Worm (Caenorhabditis elegans) whole organism, mixed stage, embryonic: ENCODE measurements around the gene K04H4.5.

Experiments
- M03D4.4 ChIP-seq: sonication (generic microtip); optimal IDR thresholded peaks from 2 replicates; lab custom pipeline; 2017; ENCODE audit warnings: mild to moderate bottlenecking, missing genetic modification characterization, missing compliant biosample characterization
- blmp-1 ChIP-seq: fragments of 150-350 bp; optimal IDR thresholded peaks from 2 replicates; lab custom pipeline; 2014; ENCODE audit warnings: missing biosample characterization, missing genetic modification characterization
- ceh-39 ChIP-seq: fragments of 150-350 bp; optimal IDR thresholded peaks from 2 replicates; lab custom pipeline; 2014; ENCODE audit warnings: missing biosample characterization, missing genetic modification characterization
- ceh-43 ChIP-seq: fragments of 200-800 bp; sonication (Bioruptor generic); optimal IDR thresholded peaks from 2 replicates; lab custom pipeline; 2018; ENCODE audit warnings: mild to moderate bottlenecking, missing genetic modification characterization, moderate library complexity, missing compliant biosample characterization
- ceh-83 ChIP-seq: fragments of 200-800 bp; sonication (Bioruptor generic); optimal IDR thresholded peaks from 2 replicates; lab custom pipeline; 2018; ENCODE audit warnings: mild to moderate bottlenecking, missing genetic modification characterization, missing compliant biosample characterization
- ces-1 ChIP-seq: fragments of 150-350 bp; optimal IDR thresholded peaks from 2 replicates; lab custom pipeline; 2014; ENCODE audit warnings: missing biosample characterization, missing genetic modification reagents, missing genetic modification characterization
- cnd-1 ChIP-seq: fragments of 200-800 bp; sonication (Bioruptor generic); optimal IDR thresholded peaks from 2 replicates; lab custom pipeline; 2018; ENCODE audit warnings: mild to moderate bottlenecking, missing genetic modification characterization, missing compliant biosample characterization
- drap-1 ChIP-seq: fragments of 200-800 bp; sonication (Bioruptor generic); optimal IDR thresholded peaks from 3 replicates; lab custom pipeline; 2018; ENCODE audit warnings: mild to moderate bottlenecking, missing genetic modification characterization, missing compliant biosample characterization
- elt-1 ChIP-seq: sonication (generic microtip); optimal IDR thresholded peaks from 2 replicates; lab custom pipeline; 2017; ENCODE audit warnings: missing genetic modification characterization, mild to moderate bottlenecking, missing compliant biosample characterization, antibody characterized with exemption, moderate library complexity, borderline replicate concordance; ENCODE audit not compliant: insufficient read depth
- elt-3 ChIP-seq: fragments of 150-350 bp; optimal IDR thresholded peaks from 2 replicates; lab custom pipeline; 2014; ENCODE audit warnings: missing biosample characterization, missing genetic modification characterization
- flh-1 ChIP-seq: fragments of 200-800 bp; sonication (Bioruptor generic); optimal IDR thresholded peaks from 2 replicates; lab custom pipeline; 2018; ENCODE audit warnings: mild to moderate bottlenecking, missing genetic modification characterization, moderate library complexity, missing compliant biosample characterization
- ham-2 ChIP-seq: fragments of 200-800 bp; sonication (Bioruptor generic); optimal IDR thresholded peaks from 2 replicates; lab custom pipeline; 2018; ENCODE audit warnings: mild to moderate bottlenecking, missing genetic modification characterization, missing compliant biosample characterization
- hlh-1 ChIP-seq: fragments of 150-350 bp; optimal IDR thresholded peaks from 2 replicates; lab custom pipeline; 2014; ENCODE audit warnings: missing biosample characterization, missing genetic modification reagents, missing genetic modification characterization
- lin-13 ChIP-seq: fragments of 150-350 bp; optimal IDR thresholded peaks from 2 replicates; lab custom pipeline; 2014; ENCODE audit warnings: missing biosample characterization, missing genetic modification characterization
- lin-32 ChIP-seq: fragments of 200-800 bp; sonication (Bioruptor generic); optimal IDR thresholded peaks from 2 replicates; lab custom pipeline; 2018; ENCODE audit warnings: mild to moderate bottlenecking, missing genetic modification characterization, missing compliant biosample characterization
- lsy-2 ChIP-seq: fragments of 150-350 bp; optimal IDR thresholded peaks from 2 replicates; lab custom pipeline; 2014; ENCODE audit warnings: missing biosample characterization, missing genetic modification characterization
- mab-5 ChIP-seq: fragments of 150-350 bp; optimal IDR thresholded peaks from 2 replicates; lab custom pipeline; 2014; ENCODE audit warnings: missing biosample characterization, missing genetic modification characterization
- mep-1 ChIP-seq: fragments of 150-350 bp; optimal IDR thresholded peaks from 2 replicates; lab custom pipeline; 2017; ENCODE audit warnings: missing biosample characterization, missing genetic modification reagents, missing genetic modification characterization, inconsistent platforms
- mls-2 ChIP-seq: sonication (generic microtip); optimal IDR thresholded peaks from 2 replicates; lab custom pipeline; 2016; ENCODE audit warnings: mild to moderate bottlenecking, missing genetic modification characterization, moderate library complexity, missing compliant biosample characterization
- nhr-12 ChIP-seq: fragments of 150-350 bp; optimal IDR thresholded peaks from 2 replicates; lab custom pipeline; 2014; ENCODE audit warnings: missing biosample characterization, missing genetic modification characterization
- nhr-2 ChIP-seq: fragments of 150-350 bp; optimal IDR thresholded peaks from 2 replicates; lab custom pipeline; 2014; ENCODE audit warnings: missing biosample characterization, missing genetic modification characterization
- nhr-237 ChIP-seq: fragments of 150-350 bp; optimal IDR thresholded peaks from 2 replicates; lab custom pipeline; 2014; ENCODE audit warnings: missing biosample characterization, missing genetic modification characterization
- nhr-28 ChIP-seq: fragments of 150-350 bp; optimal IDR thresholded peaks from 2 replicates; lab custom pipeline; 2014; ENCODE audit warnings: missing biosample characterization, missing genetic modification characterization
- nhr-76 ChIP-seq: sonication (generic microtip); optimal IDR thresholded peaks from 2 replicates; lab custom pipeline; 2017; ENCODE audit warnings: missing biosample characterization, missing genetic modification characterization
- pha-4 ChIP-seq: fragments of 150-350 bp; optimal IDR thresholded peaks from 2 replicates; lab custom pipeline; 2018; ENCODE audit warnings: missing biosample characterization, missing genetic modification reagents, missing genetic modification characterization
- sem-2 ChIP-seq: fragments of 200-800 bp; sonication (Bioruptor generic); optimal IDR thresholded peaks from 2 replicates; lab custom pipeline; 2018; ENCODE audit warnings: mild to moderate bottlenecking, missing genetic modification characterization, missing compliant biosample characterization
- snpc-4 ChIP-seq: fragments of 150-350 bp; optimal IDR thresholded peaks from 2 replicates; lab custom pipeline; 2014; ENCODE audit warnings: missing biosample characterization, missing genetic modification characterization
- sptf-1 ChIP-seq: sonication (generic microtip); optimal IDR thresholded peaks from 2 replicates; lab custom pipeline; 2017; ENCODE audit warnings: mild to moderate bottlenecking, missing genetic modification characterization, moderate library complexity, missing compliant biosample characterization
- tbx-8 ChIP-seq: fragments of 200-800 bp; sonication (Bioruptor generic); optimal IDR thresholded peaks from 2 replicates; lab custom pipeline; 2018; ENCODE audit warnings: mild to moderate bottlenecking, missing genetic modification characterization, moderate library complexity, missing compliant biosample characterization
- unc-120 ChIP-seq: sonication (generic microtip); optimal IDR thresholded peaks from 2 replicates; lab custom pipeline; 2017; ENCODE audit warnings: missing genetic modification characterization, missing compliant biosample characterization; ENCODE audit not compliant: poor library complexity, severe bottlenecking
- unc-62 ChIP-seq: fragments of 150-350 bp; optimal IDR thresholded peaks from 2 replicates; lab custom pipeline; 2014; ENCODE audit warnings: missing biosample characterization, missing genetic modification reagents, missing genetic modification characterization
- ztf-11 ChIP-seq: fragments of 150-350 bp; optimal IDR thresholded peaks from 2 replicates; lab custom pipeline; 2014; ENCODE audit warnings: missing biosample characterization, missing genetic modification characterization

Gene K04H4.5

ce11 chrIII:9317601-9318000 is 41.6 kb upstream of the K04H4.5 start:
- TF ChIP-seq nhr-12 (tag; lab: Kevin White, UChicago) = no peak
- TF ChIP-seq ztf-11 (tag; lab: Kevin White, UChicago) = no peak
- TF ChIP-seq lsy-2 = no peak
- no peak for TF ChIP-seq sem-2 (GFP tag; lab: Kevin White, UChicago)
- TF ChIP-seq sptf-1 = no peak
- no peak for TF ChIP-seq ceh-43
- TF ChIP-seq nhr-28 (tag; lab: Kevin White, UChicago) = no peak
- no peak for TF ChIP-seq drap-1 (GFP tag; lab: Kevin White, UChicago)
- TF ChIP-seq pha-4 (tag; lab: Kevin White, UChicago) = no peak
- TF ChIP-seq ceh-39 = no peak
- no peak for TF ChIP-seq nhr-76
- TF ChIP-seq unc-120 (tag; lab: Kevin White, UChicago) = no peak
- TF ChIP-seq mab-5 (tag; lab: Kevin White, UChicago) = no peak
- TF ChIP-seq ces-1 = no peak
- no peak for TF ChIP-seq ham-2 (GFP tag; lab: Kevin White, UChicago)
- TF ChIP-seq nhr-2 = no peak
- no peak for TF ChIP-seq mls-2 (tag; lab: Kevin White, UChicago)

DNA sequence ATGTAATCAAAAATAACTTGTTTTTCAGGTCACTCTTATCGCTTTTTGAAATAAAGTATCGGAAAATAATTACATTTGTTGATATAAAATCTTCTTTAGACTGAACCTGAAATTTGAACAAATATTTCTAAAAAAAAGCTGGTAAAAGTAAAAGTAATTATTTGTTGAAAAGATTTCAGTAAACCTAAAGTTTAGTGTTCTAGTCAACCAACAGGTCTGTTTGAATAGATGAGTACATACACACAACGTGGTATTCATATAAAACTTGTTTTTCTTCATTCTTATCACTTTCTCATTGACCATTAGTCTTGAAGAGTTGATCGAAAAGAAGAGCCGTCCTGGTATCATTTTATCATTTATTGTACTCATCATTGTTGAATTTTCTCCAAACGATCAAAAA is 39.5 kb upstream of the K04H4.5 start, which contains the start of gene C40H1.9:
TSS of gene C40H1.9 (plus strand) at position 301 of the 400 bp plus-strand sequence.
- no peak for TF ChIP-seq lin-13
- no peak for TF ChIP-seq M03D4.4 (tag; lab: Kevin White, UChicago)
- TF ChIP-seq elt-1 (tag; lab: Kevin White, UChicago) = no peak
- TF ChIP-seq mls-2 (tag; lab: Kevin White, UChicago) = no peak
- no peak for TF ChIP-seq ham-2 (GFP tag; lab: Kevin White, UChicago)
- TF ChIP-seq tbx-8 (GFP tag; lab: Kevin White, UChicago) = no peak
- TF ChIP-seq flh-1 (GFP tag; lab: Kevin White, UChicago) = no peak
- no peak for TF ChIP-seq elt-3 (tag; lab: Kevin White, UChicago)
- no peak for TF ChIP-seq snpc-4 (tag; lab: Kevin White, UChicago)

- TF ChIP-seq lsy-2 = no peak
- TF ChIP-seq flh-1 (GFP tag; lab: Kevin White, UChicago) = no peak
- no peak for TF ChIP-seq pha-4 (tag; lab: Kevin White, UChicago)
- TF ChIP-seq cnd-1 (tag; lab: Kevin White, UChicago) = no peak
- no peak for TF ChIP-seq ham-2 (GFP tag; lab: Kevin White, UChicago)
- TF ChIP-seq nhr-2 = no peak
- no peak for TF ChIP-seq ces-1
- no peak for TF ChIP-seq tbx-8 (GFP tag; lab: Kevin White, UChicago)
- no peak for TF ChIP-seq ceh-43
- TF ChIP-seq nhr-76 = no peak
- no peak for TF ChIP-seq mab-5 (tag; lab: Kevin White, UChicago)
- no peak for TF ChIP-seq unc-120 (tag; lab: Kevin White, UChicago)
- TF ChIP-seq ceh-39 = no peak
These were observed 37.1 kb upstream of the K04H4.5 start, which contains the start of gene cpb-1 for ce11 chrIII:9322010-9322409. cpb-1 (plus strand) TSS chrIII:9322310.

DNA sequence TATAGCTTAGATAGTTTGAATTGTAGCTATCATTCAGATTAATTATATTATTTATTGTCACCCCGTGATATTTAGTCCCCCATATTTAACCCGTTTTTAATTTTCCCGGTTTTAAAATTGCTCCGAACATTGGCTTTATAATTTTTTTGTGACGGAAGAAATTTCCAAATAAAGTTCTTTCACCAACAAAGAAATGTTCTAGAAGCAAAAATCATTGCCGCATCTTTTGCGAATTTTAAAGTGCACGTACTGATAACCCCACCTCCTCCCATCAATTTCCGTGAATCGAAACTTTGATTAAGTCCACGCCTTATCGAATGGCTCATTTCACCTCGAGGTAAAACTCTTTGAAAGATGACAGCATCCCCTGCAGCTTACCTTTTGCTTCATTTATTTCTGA is 34.4 kb upstream of the K04H4.5 start, which contains the start of gene C40H1.7:
TSS of gene C40H1.7 (plus strand) at position 301 of the 400 bp plus-strand sequence.
- no peak for TF ChIP-seq tbx-8 (GFP tag; lab: Kevin White, UChicago)

- TF ChIP-seq snpc-4 (tag; lab: Kevin White, UChicago) (no peak), tbx-8 (GFP tag; lab: Kevin White, UChicago) (no peak), cnd-1 (tag; lab: Kevin White, UChicago) (no peak), drap-1 (GFP tag; lab: Kevin White, UChicago) (no peak), hlh-1 (tag; lab: Kevin White, UChicago) (no peak), mep-1 (tag; lab: Kevin White, UChicago) (no peak), nhr-237 (tag; lab: Kevin White, UChicago) (no peak), elt-1 (tag; lab: Kevin White, UChicago) (no peak)
These were observed 32.6 kb upstream of the K04H4.5 start for ce11 chrIII:9326528-9326927.

DNA sequence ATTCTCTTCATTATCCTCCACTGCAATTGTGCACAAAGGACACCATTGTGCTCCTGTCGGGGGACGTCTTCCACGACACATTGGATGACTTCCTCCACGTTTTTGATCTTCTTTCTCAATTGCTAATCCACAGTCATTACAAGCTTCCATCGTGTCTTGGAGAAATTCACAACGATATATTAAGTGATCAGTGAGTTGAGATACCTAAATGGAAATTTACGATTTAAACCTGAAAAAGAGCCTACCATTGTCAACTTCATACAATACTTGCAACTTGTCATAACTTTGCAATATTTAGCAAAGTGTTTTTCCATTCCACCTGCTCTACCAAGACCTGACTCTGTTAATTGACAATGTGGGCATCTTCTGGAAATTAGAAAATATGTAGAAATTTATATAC is 31.2 kb upstream of the K04H4.5 start:
- TF ChIP-seq unc-62 (GFP tag; lab: Kevin White, UChicago) = no peak
- no peak for TF ChIP-seq cnd-1 (tag; lab: Kevin White, UChicago)
- no peak for TF ChIP-seq ceh-83
- no peak for TF ChIP-seq lin-32 (GFP tag; lab: Kevin White, UChicago)
- no peak for TF ChIP-seq nhr-76
- TF ChIP-seq unc-120 (tag; lab: Kevin White, UChicago) = no peak
- no peak for TF ChIP-seq tbx-8 (GFP tag; lab: Kevin White, UChicago)
- TF ChIP-seq flh-1 (GFP tag; lab: Kevin White, UChicago) = no peak
- no peak for TF ChIP-seq mab-5 (tag; lab: Kevin White, UChicago)
- no peak for TF ChIP-seq ceh-43
- TF ChIP-seq nhr-237 (tag; lab: Kevin White, UChicago) = no peak
- no peak for TF ChIP-seq elt-1 (tag; lab: Kevin White, UChicago)
- TF ChIP-seq pha-4 (tag; lab: Kevin White, UChicago) = no peak
- TF ChIP-seq blmp-1 (tag; lab: Kevin White, UChicago) = no peak
- no peak for TF ChIP-seq elt-3 (tag; lab: Kevin White, UChicago)
- no peak for TF ChIP-seq nhr-12 (tag; lab: Kevin White, UChicago)
- no peak for TF ChIP-seq sem-2 (GFP tag; lab: Kevin White, UChicago)
- no peak for TF ChIP-seq ceh-39
- no peak for TF ChIP-seq snpc-4 (tag; lab: Kevin White, UChicago)
- no peak for TF ChIP-seq lsy-2
- TF ChIP-seq, all 35 proteins: peak for 0
